Fruit fly (Drosophila melanogaster) whole organism, embryonic: ENCODE measurements around the gene scat.
A peak's percentile ranks its signal among the peaks of the same experiment; 100 is the strongest.

Experiments used
- CG10274 ChIP-seq: fragments of 200-800 bp; sonication (Bioruptor generic); optimal IDR thresholded peaks from 3 replicates; lab custom pipeline; 2017; ENCODE audit warnings: missing biosample characterization, mild to moderate bottlenecking, missing genetic modification characterization
- CG11247 ChIP-seq: fragments of 200-800 bp; sonication (Bioruptor generic); IDR thresholded peaks from 2 replicates; pipeline ENCODE4 v1.3.6; 2022; ENCODE audit warnings: missing biosample characterization, missing genetic modification characterization
- CG11723 ChIP-seq: fragments of 200-800 bp; sonication (Bioruptor generic); optimal IDR thresholded peaks from 2 replicates; lab custom pipeline; 2017; ENCODE audit warnings: missing biosample characterization, mild to moderate bottlenecking, missing genetic modification characterization
- CG12744 ChIP-seq: fragments of 200-800 bp; sonication (Bioruptor generic); optimal IDR thresholded peaks from 2 replicates; lab custom pipeline; 2016; ENCODE audit warnings: missing biosample characterization, missing genetic modification characterization
- CG13287 ChIP-seq: fragments of 200-800 bp; sonication (Bioruptor generic); IDR thresholded peaks from 2 replicates; pipeline ENCODE4 v1.3.6; 2022; ENCODE audit warnings: missing biosample characterization, missing genetic modification characterization; ENCODE audit not compliant: partially characterized antibody
- CG13775 ChIP-seq: fragments of 200-800 bp; sonication (Bioruptor generic); optimal IDR thresholded peaks from 3 replicates; lab custom pipeline; 2017; ENCODE audit warnings: missing biosample characterization, mild to moderate bottlenecking, missing genetic modification characterization
- CG14050 ChIP-seq: fragments of 200-800 bp; sonication (Bioruptor generic); IDR thresholded peaks from 3 replicates; pipeline ENCODE4 v1.3.6; 2022; ENCODE audit warnings: missing biosample characterization, missing genetic modification characterization
- CG15073 ChIP-seq: fragments of 200-800 bp; sonication (Bioruptor generic); optimal IDR thresholded peaks from 2 replicates; lab custom pipeline; 2016; ENCODE audit warnings: missing biosample characterization, missing genetic modification characterization
- CG16863 ChIP-seq: fragments of 200-800 bp; sonication (Bioruptor generic); optimal IDR thresholded peaks from 3 replicates; lab custom pipeline; 2016; ENCODE audit warnings: missing biosample characterization, missing genetic modification characterization
- CG17612 ChIP-seq: fragments of 200-800 bp; sonication (Bioruptor generic); IDR thresholded peaks from 2 replicates; pipeline ENCODE4 v1.3.6; 2022; ENCODE audit warnings: missing biosample characterization, missing genetic modification characterization
- CG1792 ChIP-seq: fragments of 200-800 bp; sonication (Bioruptor generic); optimal IDR thresholded peaks from 2 replicates; lab custom pipeline; 2016; ENCODE audit warnings: missing biosample characterization, missing genetic modification characterization
- CG18764 ChIP-seq: fragments of 200-800 bp; sonication (Bioruptor generic); optimal IDR thresholded peaks from 3 replicates; lab custom pipeline; 2016; ENCODE audit warnings: missing biosample characterization, missing genetic modification characterization
- CG33557 ChIP-seq: fragments of 200-800 bp; sonication (Bioruptor generic); optimal IDR thresholded peaks from 2 replicates; lab custom pipeline; 2019; ENCODE audit warnings: missing biosample characterization, mild to moderate bottlenecking, missing genetic modification characterization, moderate library complexity
- CG34224 ChIP-seq: fragments of 200-800 bp; sonication (Bioruptor generic); IDR thresholded peaks from 3 replicates; pipeline ENCODE4 v1.3.6; 2022; ENCODE audit warnings: missing biosample characterization, missing genetic modification characterization; ENCODE audit not compliant: partially characterized antibody
- CG3838 ChIP-seq: fragments of 200-800 bp; sonication (Bioruptor generic); optimal IDR thresholded peaks from 3 replicates; lab custom pipeline; 2016; ENCODE audit warnings: missing biosample characterization, missing genetic modification characterization
- CG3995 ChIP-seq: fragments of 200-800 bp; sonication (Bioruptor generic); optimal IDR thresholded peaks from 3 replicates; lab custom pipeline; 2016; ENCODE audit warnings: missing biosample characterization, missing genetic modification characterization
- CG4282 ChIP-seq: fragments of 200-800 bp; sonication (Bioruptor generic); optimal IDR thresholded peaks from 2 replicates; lab custom pipeline; 2016; ENCODE audit warnings: missing biosample characterization, missing genetic modification characterization
- CG6272 ChIP-seq: fragments of 200-800 bp; sonication (Bioruptor generic); IDR thresholded peaks from 2 replicates; pipeline ENCODE4 v1.3.6; 2022; ENCODE audit warnings: missing biosample characterization, missing genetic modification characterization
- CG6689 ChIP-seq: fragments of 200-800 bp; sonication (Bioruptor generic); IDR thresholded peaks from 2 replicates; pipeline ENCODE4 v1.3.6; 2022; ENCODE audit warnings: missing biosample characterization, missing genetic modification characterization
- CG7963 ChIP-seq: fragments of 200-800 bp; sonication (Bioruptor generic); IDR thresholded peaks from 3 replicates; pipeline ENCODE4 v1.3.6; 2022; ENCODE audit warnings: missing biosample characterization, missing genetic modification characterization; ENCODE audit not compliant: partially characterized antibody
- CG8924 ChIP-seq: fragments of 200-800 bp; optimal IDR thresholded peaks from 3 replicates; lab custom pipeline; 2019; ENCODE audit warnings: missing biosample characterization, mild to moderate bottlenecking, missing genetic modification characterization, moderate library complexity
- CrebB ChIP-seq: fragments of 200-800 bp; sonication (Bioruptor generic); optimal IDR thresholded peaks from 3 replicates; lab custom pipeline; 2018; ENCODE audit warnings: missing biosample characterization, mild to moderate bottlenecking, missing genetic modification characterization
- Dip3 ChIP-seq: fragments of 200-800 bp; sonication (Bioruptor generic); optimal IDR thresholded peaks from 3 replicates; lab custom pipeline; 2016; ENCODE audit warnings: missing biosample characterization, missing genetic modification characterization
- Fer3 ChIP-seq: fragments of 200-800 bp; sonication (Bioruptor generic); optimal IDR thresholded peaks from 2 replicates; lab custom pipeline; 2018; ENCODE audit warnings: missing biosample characterization, mild to moderate bottlenecking, missing genetic modification characterization, moderate library complexity
- H2.0 ChIP-seq: fragments of 200-800 bp; sonication (Bioruptor generic); IDR thresholded peaks from 2 replicates; pipeline ENCODE4 v1.3.6; 2022; ENCODE audit warnings: missing biosample characterization, missing genetic modification characterization
- HLHmδ ChIP-seq: fragments of 200-800 bp; sonication (Bioruptor generic); optimal IDR thresholded peaks from 2 replicates; lab custom pipeline; 2018; ENCODE audit warnings: missing biosample characterization, mild to moderate bottlenecking, missing genetic modification characterization, moderate library complexity
- Jarid2 ChIP-seq: fragments of 200-800 bp; sonication (Bioruptor generic); optimal IDR thresholded peaks from 3 replicates; lab custom pipeline; 2017; ENCODE audit warnings: mild to moderate bottlenecking, missing biosample characterization, missing genetic modification reagents, missing genetic modification characterization
- PHDP ChIP-seq: fragments of 200-800 bp; sonication (Bioruptor generic); optimal IDR thresholded peaks from 3 replicates; lab custom pipeline; 2018; ENCODE audit warnings: missing biosample characterization, mild to moderate bottlenecking, missing genetic modification characterization, moderate library complexity
- Rx ChIP-seq: fragments of 200-800 bp; sonication (Bioruptor generic); IDR thresholded peaks from 2 replicates; pipeline ENCODE4 v1.3.6; 2022; ENCODE audit warnings: missing biosample characterization, missing genetic modification characterization
- Sry-β ChIP-seq: fragments of 200-800 bp; sonication (Bioruptor generic); optimal IDR thresholded peaks from 2 replicates; lab custom pipeline; 2018; ENCODE audit warnings: missing biosample characterization, mild to moderate bottlenecking, missing genetic modification characterization, moderate library complexity
- ab ChIP-seq: fragments of 200-800 bp; sonication (Bioruptor generic); optimal IDR thresholded peaks from 2 replicates; lab custom pipeline; 2016; ENCODE audit warnings: missing biosample characterization, missing genetic modification characterization
- ash1 ChIP-seq: fragments of 200-800 bp; sonication (Bioruptor generic); optimal IDR thresholded peaks from 2 replicates; lab custom pipeline; 2018; ENCODE audit warnings: missing biosample characterization, mild to moderate bottlenecking, missing genetic modification characterization
- btn ChIP-seq: fragments of 200-800 bp; sonication (Bioruptor generic); optimal IDR thresholded peaks from 2 replicates; lab custom pipeline; 2016; ENCODE audit warnings: missing biosample characterization, missing genetic modification characterization
- cg ChIP-seq: fragments of 200-800 bp; sonication (Bioruptor generic); optimal IDR thresholded peaks from 3 replicates; lab custom pipeline; 2019; ENCODE audit warnings: missing biosample characterization, mild to moderate bottlenecking, missing genetic modification characterization, moderate library complexity
- gem ChIP-seq: fragments of 200-800 bp; sonication (Bioruptor generic); optimal IDR thresholded peaks from 2 replicates; lab custom pipeline; 2019; ENCODE audit warnings: missing biosample characterization, mild to moderate bottlenecking, missing genetic modification characterization, moderate library complexity
- grau ChIP-seq: fragments of 200-800 bp; optimal IDR thresholded peaks from 3 replicates; lab custom pipeline; 2019; ENCODE audit warnings: missing biosample characterization, mild to moderate bottlenecking, missing genetic modification characterization, moderate library complexity
- gsb-n ChIP-seq: fragments of 200-800 bp; sonication (Bioruptor generic); optimal IDR thresholded peaks from 3 replicates; lab custom pipeline; 2018; ENCODE audit warnings: missing biosample characterization, mild to moderate bottlenecking, missing genetic modification characterization
- hkb ChIP-seq, 2 experiments: fragments of 200-800 bp in 1 of 2; fragments of >200 bp in 1 of 2; sonication (Bioruptor generic) in 1 of 2; IDR thresholded peaks in 1 of 2; optimal IDR thresholded peaks in 1 of 2; 2 replicates each; pipeline versions ENCODE4 v1.3.6 to Lab custom; 2017 to 2022; ENCODE audit warnings: missing biosample characterization in 1 of 2, missing genetic modification characterization in 1 of 2
- lmd ChIP-seq: fragments of 200-800 bp; sonication (Bioruptor generic); IDR thresholded peaks from 2 replicates; pipeline ENCODE4 v1.3.6; 2022; ENCODE audit warnings: missing biosample characterization, missing genetic modification characterization
- otp ChIP-seq: fragments of 200-800 bp; sonication (Bioruptor generic); IDR thresholded peaks from 3 replicates; pipeline ENCODE4, ENCODE4 v1.3.6; 2022; ENCODE audit warnings: missing biosample characterization, missing genetic modification characterization
- phol ChIP-seq: fragments of 200-800 bp; sonication (Bioruptor generic); optimal IDR thresholded peaks from 3 replicates; lab custom pipeline; 2018; ENCODE audit warnings: missing biosample characterization, mild to moderate bottlenecking, missing genetic modification characterization, moderate library complexity
- pros ChIP-seq: fragments of 200-800 bp; sonication (Bioruptor generic); optimal IDR thresholded peaks from 3 replicates; lab custom pipeline; 2019; ENCODE audit warnings: missing biosample characterization, mild to moderate bottlenecking, missing genetic modification characterization, moderate library complexity
- sr ChIP-seq: fragments of 200-800 bp; sonication (Bioruptor generic); IDR thresholded peaks from 3 replicates; pipeline ENCODE4 v1.3.6; 2022; ENCODE audit warnings: missing biosample characterization, missing genetic modification characterization
- stc ChIP-seq: fragments of 200-800 bp; sonication (Bioruptor generic); IDR thresholded peaks from 2 replicates; pipeline ENCODE4 v1.3.6; 2022; ENCODE audit warnings: missing biosample characterization, missing genetic modification characterization
- tll ChIP-seq, 2 experiments: fragments of 200-800 bp in 1 of 2; fragments of >200 bp in 1 of 2; sonication (Bioruptor generic) in 1 of 2; optimal IDR thresholded peaks; 2 replicates each; lab custom pipeline; 2017 to 2019; ENCODE audit warnings: missing biosample characterization in 2 of 2, missing genetic modification characterization in 2 of 2, mild to moderate bottlenecking in 1 of 2, moderate library complexity in 1 of 2
- trem ChIP-seq: fragments of 200-800 bp; optimal IDR thresholded peaks from 3 replicates; lab custom pipeline; 2019; ENCODE audit warnings: missing biosample characterization, mild to moderate bottlenecking, missing genetic modification characterization, moderate library complexity
- tx ChIP-seq: fragments of 200-800 bp; sonication (Bioruptor generic); optimal IDR thresholded peaks from 2 replicates; lab custom pipeline; 2016; ENCODE audit warnings: missing biosample characterization, missing genetic modification characterization
- wek ChIP-seq: fragments of 200-800 bp; sonication (Bioruptor generic); optimal IDR thresholded peaks from 3 replicates; lab custom pipeline; 2018; ENCODE audit warnings: missing biosample characterization, mild to moderate bottlenecking, missing genetic modification characterization, moderate library complexity

Gene scat

dm6 chr2L:9449257-9449972 is 18.2 kb downstream of the scat start (continued):
- no peak for TF ChIP-seq CG7963 (GFP tag; lab: Robert Waterston, UW)
- peak; percentile 74 for TF ChIP-seq CG12744 (GFP tag; lab: Kevin White, UChicago)
- TF ChIP-seq CG6272 (GFP tag; lab: Robert Waterston, UW) = peak; percentile 94
- peak; percentile 88 for TF ChIP-seq cg (GFP tag; lab: Kevin White, UChicago)
- peak; percentile 56 for TF ChIP-seq CG15073 (GFP tag; lab: Kevin White, UChicago)
- peak; percentile 97 for TF ChIP-seq CG8924 (tag; lab: Kevin White, UChicago)
- TF ChIP-seq gem (tag; lab: Kevin White, UChicago) = peak; percentile 97
- peak; percentile 87 for TF ChIP-seq Fer3 (tag; lab: Kevin White, UChicago)
- peak; percentile 53 to 77 for TF ChIP-seq tll (GFP tag; optimal IDR thresholded peaks at IDR 0.05; lab: Kevin White, UChicago)
- TF ChIP-seq stc (GFP tag; lab: Robert Waterston, UW) = peak; percentile 93
- TF ChIP-seq CG14050 (GFP tag; lab: Robert Waterston, UW) = peak; percentile 92
- peak; percentile 94 for TF ChIP-seq gsb-n (tag; lab: Kevin White, UChicago)
- peak; percentile 92 for TF ChIP-seq Rx
- peak; percentile 75; the same call in 1 of the 2 replicates for TF ChIP-seq CG17612 (GFP tag; lab: Robert Waterston, UW)
- TF ChIP-seq tx (GFP tag; lab: Kevin White, UChicago) = peak; percentile 82
- peak; percentile 43 for TF ChIP-seq wek
- peak; percentile 95 for TF ChIP-seq grau (tag; lab: Kevin White, UChicago)
- TF ChIP-seq phol (tag; lab: Kevin White, UChicago) = peak; percentile 96
- peak; percentile 35; the same call in 1 of the 2 replicates for TF ChIP-seq CG13287 (GFP tag; lab: Robert Waterston, UW)
- TF ChIP-seq CG18764 (GFP tag; lab: Kevin White, UChicago) = peak; percentile 84
- TF ChIP-seq sr (GFP tag; lab: Robert Waterston, UW) = peak; percentile 36; the same call in 2 of the 3 replicates
- TF ChIP-seq ab (GFP tag; lab: Kevin White, UChicago) = peak; percentile 61
- peak; percentile 75 for TF ChIP-seq CG3838 (GFP tag; lab: Kevin White, UChicago)
- TF ChIP-seq CG11247 = peak; percentile 91
- TF ChIP-seq CG6689 (GFP tag; lab: Robert Waterston, UW) = peak; percentile 97
- TF ChIP-seq CG13775 = peak; percentile 96
- peak; percentile 93 for TF ChIP-seq HLHmδ (GFP tag; lab: Kevin White, UChicago)
- peak; percentile 71 for TF ChIP-seq CG3995 (GFP tag; lab: Kevin White, UChicago)
- peak; percentile 93 for TF ChIP-seq trem (tag; lab: Kevin White, UChicago)
- peak; percentile 96 for TF ChIP-seq pros (GFP tag; lab: Kevin White, UChicago)
- TF ChIP-seq CG16863 (GFP tag; lab: Kevin White, UChicago) = peak; percentile 51
- peak; percentile 93 for TF ChIP-seq PHDP (tag; lab: Kevin White, UChicago)
- peak; percentile 26 for TF ChIP-seq btn (GFP tag; lab: Kevin White, UChicago)
- TF ChIP-seq CG33557 (GFP tag; lab: Kevin White, UChicago) = peak; percentile 98
- peak; percentile 87 for TF ChIP-seq Dip3 (GFP tag; lab: Kevin White, UChicago)
- TF ChIP-seq otp = peak; percentile 90
- peak; percentile 97 for TF ChIP-seq lmd (GFP tag; lab: Robert Waterston, UW)
- peak; percentile 23; the same call in 2 of the 3 replicates for TF ChIP-seq CG34224 (GFP tag; lab: Robert Waterston, UW)
- TF ChIP-seq Sry-β = peak; percentile 64
- TF ChIP-seq hkb (optimal IDR thresholded peaks at IDR 0.05; lab: Kevin White, UChicago) = peak; percentile 53
- TF ChIP-seq hkb (GFP tag; IDR thresholded peaks at IDR 0.05; lab: Robert Waterston, UW) = peak; percentile 95
- TF ChIP-seq CG10274 (GFP tag; lab: Kevin White, UChicago) = no peak
- TF ChIP-seq ash1 (GFP tag; lab: Kevin White, UChicago) = no peak
- TF ChIP-seq Jarid2 = peak; percentile 94
- TF ChIP-seq CG4282 (GFP tag; lab: Kevin White, UChicago) = peak; percentile 85
- peak; percentile 91 for TF ChIP-seq H2.0 (GFP tag; lab: Robert Waterston, UW)
- TF ChIP-seq CG11723 (GFP tag; lab: Kevin White, UChicago) = peak; percentile 92
- TF ChIP-seq CrebB = peak; percentile 75
- peak; percentile 60 for TF ChIP-seq CG1792 (GFP tag; lab: Kevin White, UChicago)
